Worm (Caenorhabditis elegans): ENCODE measurements around the gene srt-70.

DNA sequence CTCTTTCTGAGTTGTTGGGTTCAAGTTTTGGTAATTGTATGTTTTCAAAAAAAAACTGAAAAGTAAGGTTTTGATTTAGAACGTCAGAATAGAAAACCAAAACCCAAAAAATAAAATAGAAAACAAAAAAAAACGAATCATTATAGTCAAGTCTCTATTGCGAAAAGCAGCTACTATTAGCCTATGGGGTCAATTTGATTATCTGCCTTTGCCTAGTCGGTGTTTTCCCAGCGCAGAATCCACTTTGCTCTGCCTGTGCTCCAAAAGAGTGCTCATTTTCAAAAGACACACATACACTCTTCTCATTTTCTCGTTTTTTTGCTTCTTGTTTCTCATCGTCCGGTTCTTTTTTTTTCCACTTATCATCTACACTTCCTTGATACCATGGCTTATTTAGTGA is 29.3 kb upstream of the srt-70 start:
- no peak for TF ChIP-seq tbx-2 (tag; optimal IDR thresholded peaks at IDR 0.05)
- TF ChIP-seq sdc-2 (tag; optimal IDR thresholded peaks at IDR 0.05) = no peak
- no peak for TF ChIP-seq nhr-232 (tag; optimal IDR thresholded peaks at IDR 0.05)
- no peak for TF ChIP-seq K02D7.2 (tag; optimal IDR thresholded peaks at IDR 0.05)
- TF ChIP-seq ceh-34 (tag; optimal IDR thresholded peaks at IDR 0.05) = no peak
- TF ChIP-seq che-1 (tag; optimal IDR thresholded peaks at IDR 0.05) = no peak
- TF ChIP-seq pag-3 (tag; optimal IDR thresholded peaks at IDR 0.05; ENCODE audit: borderline replicate concordance) = no peak
- TF ChIP-seq unc-86 (tag; optimal IDR thresholded peaks at IDR 0.05) = no peak

Data from whole organism, late embryonic.